Worm (Caenorhabditis elegans): ENCODE results near the gene F25B5.6.

Gene F25B5.6

DNA sequence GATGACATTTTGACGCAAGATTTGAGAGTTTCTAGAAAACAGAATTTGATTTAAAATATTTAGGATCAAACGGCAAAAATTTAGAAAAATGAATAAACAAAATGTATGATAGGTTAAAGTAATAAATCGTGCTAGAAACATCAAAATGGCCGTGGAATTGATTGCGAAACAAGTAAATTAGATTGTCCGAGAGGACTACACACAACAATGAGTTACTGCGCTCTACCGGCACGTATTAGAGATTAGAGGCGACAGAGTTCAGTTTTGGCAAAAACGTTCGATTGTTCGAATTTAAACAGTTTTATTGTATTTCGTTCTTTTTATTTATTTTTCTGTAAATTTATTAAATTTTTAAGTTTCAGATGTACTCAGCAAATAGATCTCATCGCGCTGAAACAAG, 22.8 kb downstream of the F25B5.6 start, which contains the start of the genes dnc-2 and bcl-7 (continued):
- TF ChIP-seq tbx-2 (tag; optimal IDR thresholded peaks at IDR 0.05) (no peak), elt-1 (tag; optimal IDR thresholded peaks at IDR 0.05) (no peak), nhr-28 (tag; optimal IDR thresholded peaks at IDR 0.05) (no peak), nhr-76 (tag; optimal IDR thresholded peaks at IDR 0.05) (no peak), nhr-43 (tag; optimal IDR thresholded peaks at IDR 0.05; ENCODE audit: poor library complexity, severe bottlenecking) (peak; percentile 37), ZK546.5 (tag; optimal IDR thresholded peaks at IDR 0.05) (no peak), elt-2 (tag; optimal IDR thresholded peaks at IDR 0.05) (peak; percentile 16), hmg-11 (tag; optimal IDR thresholded peaks at IDR 0.05) (peak; percentile 62), fkh-10 (GFP tag; optimal IDR thresholded peaks at IDR 0.05) (no peak), unc-62 (GFP tag; optimal IDR thresholded peaks at IDR 0.05) (no peak), nfya-1 (tag; optimal IDR thresholded peaks at IDR 0.05; ENCODE audit: insufficient read depth) (peak; percentile 64), daf-12 (tag; optimal IDR thresholded peaks at IDR 0.05) (no peak), lin-39 (tag; optimal IDR thresholded peaks at IDR 0.05) (peak; percentile 65), egl-5 (tag; optimal IDR thresholded peaks at IDR 0.05) (no peak), elt-3 (tag; optimal IDR thresholded peaks at IDR 0.05) (no peak), snpc-4 (tag; optimal IDR thresholded peaks at IDR 0.05) (peak; percentile 22)

DNA sequence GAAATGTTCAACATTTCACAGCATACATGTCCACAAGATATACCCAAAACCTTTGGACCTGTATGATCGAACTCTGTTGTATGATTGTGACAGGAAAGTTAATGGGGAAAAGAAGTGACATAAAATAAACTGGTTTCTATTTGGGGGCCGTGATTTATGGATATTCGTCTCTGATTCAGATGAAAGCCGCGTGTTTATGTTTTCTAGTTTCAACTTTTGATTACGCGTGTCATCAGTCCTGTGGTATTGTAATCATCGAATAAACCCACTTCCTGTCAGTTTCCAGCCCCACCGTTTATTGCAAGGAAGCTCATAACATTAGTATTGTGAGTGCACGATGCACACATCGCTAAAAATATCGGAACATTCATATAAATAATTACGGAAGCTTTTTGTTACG, 26.3 kb downstream of the F25B5.6 start:
- TF ChIP-seq elt-2 (tag; optimal IDR thresholded peaks at IDR 0.05) (no peak), fos-1 (tag; optimal IDR thresholded peaks at IDR 0.05) (no peak), ceh-16 (tag; optimal IDR thresholded peaks at IDR 0.05) (no peak), lin-15B (tag; optimal IDR thresholded peaks at IDR 0.05) (no peak), nhr-237 (tag; optimal IDR thresholded peaks at IDR 0.05) (no peak), ztf-4 (tag; optimal IDR thresholded peaks at IDR 0.05) (no peak), nhr-77 (tag; optimal IDR thresholded peaks at IDR 0.05) (no peak), pha-4 (tag; optimal IDR thresholded peaks at IDR 0.05) (no peak), mdl-1 (tag; optimal IDR thresholded peaks at IDR 0.05) (no peak), elt-3 (tag; optimal IDR thresholded peaks at IDR 0.05) (no peak), tbx-2 (tag; optimal IDR thresholded peaks at IDR 0.05) (no peak), nhr-43 (tag; optimal IDR thresholded peaks at IDR 0.05; ENCODE audit: poor library complexity, severe bottlenecking) (peak; percentile 68), nhr-67 (tag; optimal IDR thresholded peaks at IDR 0.05) (no peak), nhr-28 (tag; optimal IDR thresholded peaks at IDR 0.05) (no peak), fkh-2 (tag; optimal IDR thresholded peaks at IDR 0.05) (no peak), nhr-25 (tag; optimal IDR thresholded peaks at IDR 0.05) (peak; percentile 74), jun-1 (tag; optimal IDR thresholded peaks at IDR 0.05) (no peak), ZK546.5 (tag; optimal IDR thresholded peaks at IDR 0.05) (no peak), hmg-11 (tag; optimal IDR thresholded peaks at IDR 0.05) (no peak), nhr-23 (tag; optimal IDR thresholded peaks at IDR 0.05) (peak; percentile 74)

DNA sequence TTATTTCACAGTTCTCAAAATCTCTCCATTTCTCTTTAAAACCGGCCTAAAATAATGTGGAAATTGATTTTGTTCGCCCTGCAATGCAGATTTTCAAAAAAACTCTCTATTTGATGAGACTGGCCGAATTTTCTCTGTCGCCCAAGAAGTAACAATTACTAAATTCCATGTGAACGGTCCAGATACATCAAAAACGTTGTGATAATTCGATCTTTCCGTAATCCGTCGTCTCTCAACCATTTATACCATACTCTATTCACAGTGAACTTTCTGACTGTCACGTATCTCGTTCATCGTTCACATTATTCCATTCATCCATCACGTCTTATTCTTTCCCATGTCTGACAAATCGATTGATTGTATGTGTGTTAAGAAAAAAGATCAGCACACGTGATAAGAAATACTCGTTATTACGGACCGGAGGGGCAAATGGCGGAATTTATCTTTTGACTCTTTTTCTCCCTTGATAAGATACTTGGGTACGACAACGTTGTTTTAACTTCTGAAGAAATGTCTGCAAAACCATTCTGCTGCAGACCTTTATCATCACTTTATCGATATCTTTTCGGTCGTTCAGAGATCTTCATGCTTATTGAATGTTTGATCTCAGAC, 27.4 kb downstream of the F25B5.6 start:
- peak; percentile 92 for TF ChIP-seq nhr-43 (tag; optimal IDR thresholded peaks at IDR 0.05; ENCODE audit: poor library complexity, severe bottlenecking)
- TF ChIP-seq ZK546.5 (tag; optimal IDR thresholded peaks at IDR 0.05): no peak
- peak; percentile 80 for TF ChIP-seq nhr-25 (tag; optimal IDR thresholded peaks at IDR 0.05)
- peak in 2 of 3 experiments; percentile 89 to 92 for TF ChIP-seq elt-3 (tag; optimal IDR thresholded peaks at IDR 0.05)
- TF ChIP-seq nhr-23 (tag; optimal IDR thresholded peaks at IDR 0.05): peak; percentile 84
- TF ChIP-seq ceh-16 (tag; optimal IDR thresholded peaks at IDR 0.05): no peak
- no peak for TF ChIP-seq lin-15B (tag; optimal IDR thresholded peaks at IDR 0.05)
- peak; percentile 13 for TF ChIP-seq tbx-2 (tag; optimal IDR thresholded peaks at IDR 0.05)
- peak; percentile 66 for TF ChIP-seq ama-1 (optimal IDR thresholded peaks at IDR 0.05)

DNA sequence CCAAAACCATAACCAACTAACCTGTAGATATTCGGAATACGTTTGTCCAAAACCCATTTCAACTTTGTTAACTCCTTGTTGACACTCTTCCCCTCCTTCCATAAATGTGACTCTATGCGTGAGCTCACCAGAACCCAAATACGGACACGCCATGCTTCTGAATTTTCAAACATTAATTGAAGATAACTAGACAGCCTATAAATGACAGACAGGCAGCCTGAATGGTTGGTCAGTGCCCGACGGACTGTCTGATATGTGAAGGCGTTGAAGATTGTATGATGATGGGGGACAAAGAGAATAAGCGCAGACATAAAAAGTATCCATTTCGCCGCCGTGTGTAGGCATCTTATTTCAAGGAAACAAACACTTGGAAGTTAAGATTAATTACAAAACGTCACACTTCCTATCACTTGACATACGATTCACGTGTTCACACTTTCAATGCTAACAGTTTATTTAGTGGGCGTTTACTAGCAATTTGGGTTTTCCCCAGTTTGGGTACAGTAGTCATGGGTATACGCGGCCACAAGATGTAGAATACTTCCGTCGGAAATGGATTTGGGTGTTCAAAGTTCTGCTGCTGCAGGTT, 28.6 kb downstream of the F25B5.6 start, which contains the start of the genes tdo-2 and C28H8.2:
tdo-2 (minus strand) TSS at position 157 of the 589 bp plus-strand sequence.
C28H8.2 (plus strand) TSS at position 524 of the 589 bp plus-strand sequence.
- no peak for TF ChIP-seq zag-1 (tag; optimal IDR thresholded peaks at IDR 0.05)
- TF ChIP-seq daf-12 (tag; optimal IDR thresholded peaks at IDR 0.05): no peak
- peak; percentile 96 for TF ChIP-seq nhr-23 (tag; optimal IDR thresholded peaks at IDR 0.05)
- TF ChIP-seq elt-2 (tag; optimal IDR thresholded peaks at IDR 0.05): no peak
- peak; percentile 69 for TF ChIP-seq unc-62 (GFP tag; optimal IDR thresholded peaks at IDR 0.05)
- peak; percentile 95 for TF ChIP-seq nhr-25 (tag; optimal IDR thresholded peaks at IDR 0.05)
- peak in 2 of 3 experiments; percentile 74 to 81 for TF ChIP-seq elt-3 (tag; optimal IDR thresholded peaks at IDR 0.05)
- TF ChIP-seq fos-1 (tag; optimal IDR thresholded peaks at IDR 0.05): no peak
- TF ChIP-seq mml-1 (tag; optimal IDR thresholded peaks at IDR 0.05): no peak
- TF ChIP-seq ama-1 (optimal IDR thresholded peaks at IDR 0.05): no peak
- TF ChIP-seq ZK546.5 (tag; optimal IDR thresholded peaks at IDR 0.05): no peak
- TF ChIP-seq nhr-28 (tag; optimal IDR thresholded peaks at IDR 0.05): no peak
- TF ChIP-seq nhr-12 (tag; optimal IDR thresholded peaks at IDR 0.05): no peak
- TF ChIP-seq ceh-82 (tag; optimal IDR thresholded peaks at IDR 0.05): no peak
- no peak for TF ChIP-seq aly-2 (tag; optimal IDR thresholded peaks at IDR 0.05)
- TF ChIP-seq ztf-4 (tag; optimal IDR thresholded peaks at IDR 0.05): no peak
- TF ChIP-seq elt-1 (tag; optimal IDR thresholded peaks at IDR 0.05): no peak
- TF ChIP-seq ceh-9 (tag; optimal IDR thresholded peaks at IDR 0.05): no peak
- TF ChIP-seq hmg-11 (tag; optimal IDR thresholded peaks at IDR 0.05): no peak
- no peak for TF ChIP-seq pqm-1 (tag; optimal IDR thresholded peaks at IDR 0.05)
- TF ChIP-seq sea-2 (GFP tag; optimal IDR thresholded peaks at IDR 0.05): no peak
- TF ChIP-seq R02D3.7 (tag; optimal IDR thresholded peaks at IDR 0.05): no peak
- peak; percentile 69 for TF ChIP-seq lsy-12 (tag; optimal IDR thresholded peaks at IDR 0.05)
- TF ChIP-seq nhr-67 (tag; optimal IDR thresholded peaks at IDR 0.05): no peak
- TF ChIP-seq egl-5 (tag; optimal IDR thresholded peaks at IDR 0.05): no peak
- no peak for TF ChIP-seq pha-4 (tag; optimal IDR thresholded peaks at IDR 0.05)
- TF ChIP-seq nhr-43 (tag; optimal IDR thresholded peaks at IDR 0.05; ENCODE audit: poor library complexity, severe bottlenecking): peak; percentile 87
- peak; percentile 36 for TF ChIP-seq ceh-28 (tag; optimal IDR thresholded peaks at IDR 0.05)
- TF ChIP-seq mdl-1 (tag; optimal IDR thresholded peaks at IDR 0.05): peak; percentile 44
- no peak for TF ChIP-seq lin-39 (tag; optimal IDR thresholded peaks at IDR 0.05)
- no peak for TF ChIP-seq nhr-237 (tag; optimal IDR thresholded peaks at IDR 0.05)
- TF ChIP-seq jun-1 (tag; optimal IDR thresholded peaks at IDR 0.05): peak; percentile 28

Measured in whole organism, L3 larva.